Fruit fly (Drosophila melanogaster) whole organism, embryonic: ENCODE results near the gene CG13931.
A peak's percentile ranks its signal among the peaks of the same experiment; 100 is the strongest.

Source experiments
- Blimp-1 ChIP-seq: fragments of 200-800 bp; sonication (Bioruptor generic); optimal IDR thresholded peaks from 3 replicates; lab custom pipeline; 2018; ENCODE audit warnings: missing biosample characterization, missing genetic modification characterization, mild to moderate bottlenecking, moderate library complexity, missing genetic modification reagents
- CG10979 ChIP-seq: fragments of 200-800 bp; sonication (Bioruptor generic); optimal IDR thresholded peaks from 2 replicates; lab custom pipeline; 2018; ENCODE audit warnings: missing biosample characterization, mild to moderate bottlenecking, missing genetic modification characterization, moderate library complexity
- CG11085 ChIP-seq: fragments of 200-800 bp; sonication (Bioruptor generic); IDR thresholded peaks from 2 replicates; pipeline ENCODE4 v1.3.6; 2022; ENCODE audit warnings: missing biosample characterization, missing genetic modification characterization
- CG11696 ChIP-seq: fragments of 200-800 bp; sonication (Bioruptor generic); IDR thresholded peaks from 2 replicates; pipeline ENCODE4 v1.3.6; 2022; ENCODE audit warnings: missing biosample characterization, missing genetic modification characterization
- CG14667 ChIP-seq: fragments of 200-800 bp; sonication (Bioruptor generic); IDR thresholded peaks from 2 replicates; pipeline ENCODE4 v1.3.6; 2022; ENCODE audit warnings: missing biosample characterization, missing genetic modification characterization
- CG14710 ChIP-seq: fragments of 200-800 bp; sonication (Bioruptor generic); optimal IDR thresholded peaks from 3 replicates; lab custom pipeline; 2019; ENCODE audit warnings: missing biosample characterization, mild to moderate bottlenecking, missing genetic modification characterization, moderate library complexity
- CG15514 ChIP-seq: fragments of 200-800 bp; sonication (Bioruptor generic); optimal IDR thresholded peaks from 3 replicates; lab custom pipeline; 2017; ENCODE audit warnings: missing biosample characterization, missing genetic modification characterization, mild to moderate bottlenecking, moderate library complexity, missing genetic modification reagents
- CG17385 ChIP-seq: fragments of 200-800 bp; sonication (Bioruptor generic); optimal IDR thresholded peaks from 3 replicates; lab custom pipeline; 2018; ENCODE audit warnings: missing biosample characterization, mild to moderate bottlenecking, missing genetic modification characterization
- CG17829 ChIP-seq: fragments of 200-800 bp; optimal IDR thresholded peaks from 2 replicates; lab custom pipeline; 2019; ENCODE audit warnings: missing biosample characterization, mild to moderate bottlenecking, missing genetic modification characterization, moderate library complexity
- CG18599 ChIP-seq: fragments of 200-800 bp; sonication (Bioruptor generic); optimal IDR thresholded peaks from 3 replicates; lab custom pipeline; 2017; ENCODE audit warnings: missing biosample characterization, missing genetic modification characterization, mild to moderate bottlenecking, moderate library complexity, missing genetic modification reagents
- CG18619 ChIP-seq: fragments of 200-800 bp; sonication (Bioruptor generic); optimal IDR thresholded peaks from 3 replicates; lab custom pipeline; 2017; ENCODE audit warnings: missing biosample characterization, mild to moderate bottlenecking, missing genetic modification characterization
- CG2116 ChIP-seq: fragments of 200-800 bp; sonication (Bioruptor generic); optimal IDR thresholded peaks from 3 replicates; lab custom pipeline; 2018; ENCODE audit warnings: missing biosample characterization, mild to moderate bottlenecking, missing genetic modification characterization
- CG30431 ChIP-seq: fragments of 200-800 bp; sonication (Bioruptor generic); optimal IDR thresholded peaks from 2 replicates; lab custom pipeline; 2017; ENCODE audit warnings: missing biosample characterization, missing genetic modification characterization
- CG32767 ChIP-seq: fragments of 200-800 bp; sonication (Bioruptor generic); IDR thresholded peaks from 2 replicates; pipeline ENCODE4 v1.3.6; 2022; ENCODE audit warnings: missing biosample characterization, missing genetic modification characterization
- CG4617 ChIP-seq: fragments of 200-800 bp; sonication (Bioruptor generic); optimal IDR thresholded peaks from 3 replicates; lab custom pipeline; 2016; ENCODE audit warnings: missing biosample characterization, missing genetic modification characterization, borderline replicate concordance
- CG4730 ChIP-seq: fragments of 200-800 bp; sonication (Bioruptor generic); IDR thresholded peaks from 2 replicates; pipeline ENCODE4 v1.3.6; 2022; ENCODE audit warnings: missing biosample characterization, missing genetic modification characterization
- CG6654 ChIP-seq: fragments of 200-800 bp; sonication (Bioruptor generic); optimal IDR thresholded peaks from 2 replicates; lab custom pipeline; 2017; ENCODE audit warnings: missing biosample characterization, mild to moderate bottlenecking, missing genetic modification characterization
- CG6765 ChIP-seq: fragments of 200-800 bp; sonication (Bioruptor generic); optimal IDR thresholded peaks from 3 replicates; lab custom pipeline; 2017; ENCODE audit warnings: missing biosample characterization, mild to moderate bottlenecking, missing genetic modification characterization
- CG8765 ChIP-seq: fragments of 200-800 bp; sonication (Bioruptor generic); IDR thresholded peaks from 2 replicates; pipeline ENCODE4 v1.3.6; 2022; ENCODE audit warnings: missing biosample characterization, missing genetic modification characterization
- CG9797 ChIP-seq: fragments of 200-800 bp; sonication (Bioruptor generic); optimal IDR thresholded peaks from 3 replicates; lab custom pipeline; 2018; ENCODE audit warnings: missing biosample characterization, mild to moderate bottlenecking, missing genetic modification characterization
- Camta ChIP-seq: fragments of 200-800 bp; sonication (Bioruptor generic); optimal IDR thresholded peaks from 2 replicates; lab custom pipeline; 2016; ENCODE audit warnings: missing biosample characterization, missing genetic modification characterization
- Drgx ChIP-seq: fragments of 200-800 bp; sonication (Bioruptor generic); IDR thresholded peaks from 2 replicates; pipeline ENCODE4 v1.3.6; 2022; ENCODE audit warnings: missing biosample characterization, missing genetic modification characterization
- ERR ChIP-seq: fragments of 200-800 bp; sonication (Bioruptor generic); optimal IDR thresholded peaks from 2 replicates; lab custom pipeline; 2016; ENCODE audit warnings: missing biosample characterization, missing genetic modification characterization
- Ets97D ChIP-seq: fragments of 200-800 bp; sonication (Bioruptor generic); optimal IDR thresholded peaks from 3 replicates; lab custom pipeline; 2016; ENCODE audit warnings: missing biosample characterization, missing genetic modification characterization
- Fer1 ChIP-seq: fragments of 200-800 bp; sonication (Bioruptor generic); optimal IDR thresholded peaks from 2 replicates; lab custom pipeline; 2017; ENCODE audit warnings: missing biosample characterization, mild to moderate bottlenecking, missing genetic modification characterization
- Fer3 ChIP-seq: fragments of 200-800 bp; sonication (Bioruptor generic); optimal IDR thresholded peaks from 2 replicates; lab custom pipeline; 2018; ENCODE audit warnings: missing biosample characterization, mild to moderate bottlenecking, missing genetic modification characterization, moderate library complexity
- HLH3B ChIP-seq: fragments of 200-800 bp; sonication (Bioruptor generic); IDR thresholded peaks from 2 replicates; pipeline ENCODE4 v1.3.6; 2022; ENCODE audit warnings: missing biosample characterization, missing genetic modification characterization
- Lim3 ChIP-seq: fragments of 200-800 bp; sonication (Bioruptor generic); IDR thresholded peaks from 2 replicates; pipeline ENCODE4 v1.3.6; 2022; ENCODE audit warnings: missing biosample characterization, missing genetic modification characterization
- NC2β ChIP-seq: fragments of 200-800 bp; sonication (Bioruptor generic); optimal IDR thresholded peaks from 2 replicates; lab custom pipeline; 2016; ENCODE audit warnings: missing biosample characterization, missing genetic modification characterization
- Nf-YC ChIP-seq: fragments of 200-800 bp; optimal IDR thresholded peaks from 3 replicates; lab custom pipeline; 2019; ENCODE audit warnings: missing biosample characterization, mild to moderate bottlenecking, missing genetic modification characterization, moderate library complexity
- Oaz ChIP-seq: fragments of 200-800 bp; sonication (Bioruptor generic); IDR thresholded peaks from 2 replicates; pipeline ENCODE4 v1.3.6; 2022; ENCODE audit warnings: missing biosample characterization, missing genetic modification characterization
- Poxn ChIP-seq: fragments of 200-800 bp; sonication (Bioruptor generic); IDR thresholded peaks from 2 replicates; pipeline ENCODE4 v1.3.6; 2022; ENCODE audit warnings: missing biosample characterization, missing genetic modification characterization
- TFAM ChIP-seq: fragments of 200-800 bp; sonication (Bioruptor generic); optimal IDR thresholded peaks from 2 replicates; lab custom pipeline; 2017; ENCODE audit warnings: missing biosample characterization, missing genetic modification characterization, inconsistent platforms
- ap ChIP-seq: fragments of 200-800 bp; sonication (Bioruptor generic); IDR thresholded peaks from 2 replicates; pipeline ENCODE4 v1.3.6; 2022; ENCODE audit warnings: missing biosample characterization, missing genetic modification characterization
- chinmo ChIP-seq: fragments of 200-800 bp; sonication (Bioruptor generic); IDR thresholded peaks from 4 replicates; pipeline ENCODE4 v1.3.6; 2022; ENCODE audit warnings: missing biosample characterization, missing genetic modification characterization; ENCODE audit not compliant: partially characterized antibody
- chm ChIP-seq: fragments of 200-800 bp; sonication (Bioruptor generic); IDR thresholded peaks from 2 replicates; pipeline ENCODE4 v1.3.6; 2022; ENCODE audit warnings: missing biosample characterization, missing genetic modification characterization
- crc ChIP-seq: fragments of 200-800 bp; sonication (Bioruptor generic); optimal IDR thresholded peaks from 2 replicates; lab custom pipeline; 2016; ENCODE audit warnings: missing biosample characterization, missing genetic modification characterization
- dpn ChIP-seq, 2 experiments: fragments of 200-800 bp; sonication (Bioruptor generic); optimal IDR thresholded peaks; 3 replicates each; lab custom pipeline; 2016; ENCODE audit warnings: missing biosample characterization in 2 of 2, missing genetic modification characterization in 2 of 2
- en ChIP-seq: fragments of 200-800 bp; sonication (Bioruptor generic); optimal IDR thresholded peaks from 2 replicates; lab custom pipeline; 2016; ENCODE audit warnings: missing biosample characterization, missing genetic modification characterization
- hth ChIP-seq: fragments of >200 bp; optimal IDR thresholded peaks from 2 replicates; lab custom pipeline; 2017; ENCODE audit warnings: inconsistent platforms
- lilli ChIP-seq: fragments of 200-800 bp; sonication (Bioruptor generic); optimal IDR thresholded peaks from 3 replicates; lab custom pipeline; 2016; ENCODE audit warnings: missing biosample characterization, missing genetic modification characterization
- mld ChIP-seq: fragments of 200-800 bp; sonication (Bioruptor generic); IDR thresholded peaks from 3 replicates; pipeline ENCODE4 v1.3.6; 2022; ENCODE audit warnings: missing biosample characterization, missing genetic modification characterization; ENCODE audit not compliant: partially characterized antibody
- nau ChIP-seq: fragments of 200-800 bp; sonication (Bioruptor generic); optimal IDR thresholded peaks from 3 replicates; lab custom pipeline; 2017; ENCODE audit warnings: missing biosample characterization, mild to moderate bottlenecking, missing genetic modification characterization, missing genetic modification reagents
- pum ChIP-seq: fragments of 200-800 bp; sonication (Bioruptor generic); optimal IDR thresholded peaks from 2 replicates; lab custom pipeline; 2016; ENCODE audit warnings: missing biosample characterization, missing genetic modification characterization
- pzg ChIP-seq: fragments of 200-800 bp; sonication (Bioruptor generic); optimal IDR thresholded peaks from 3 replicates; lab custom pipeline; 2018; ENCODE audit warnings: missing biosample characterization, mild to moderate bottlenecking, missing genetic modification characterization, moderate library complexity
- repo ChIP-seq: fragments of 200-800 bp; sonication (Bioruptor generic); optimal IDR thresholded peaks from 2 replicates; lab custom pipeline; 2016; ENCODE audit warnings: missing biosample characterization, missing genetic modification characterization
- row ChIP-seq: fragments of 200-800 bp; sonication (Bioruptor generic); IDR thresholded peaks from 3 replicates; pipeline ENCODE4 v1.3.6; 2022; ENCODE audit warnings: missing biosample characterization, missing genetic modification characterization
- ssp ChIP-seq: fragments of 200-800 bp; sonication (Bioruptor generic); IDR thresholded peaks from 2 replicates; pipeline ENCODE4 v1.3.6; 2022; ENCODE audit warnings: missing biosample characterization, missing genetic modification characterization
- unpg ChIP-seq: fragments of 200-800 bp; sonication (Bioruptor generic); optimal IDR thresholded peaks from 3 replicates; lab custom pipeline; 2018; ENCODE audit warnings: missing biosample characterization, mild to moderate bottlenecking, missing genetic modification characterization, moderate library complexity

Gene CG13931

dm6 chr3L:1740129-1740975 is 38.1 kb upstream of the CG13931 start (continued):
- TF ChIP-seq row (GFP tag; lab: Robert Waterston, UW) (peak; percentile 86), Ets97D (peak; percentile 19), NC2β (GFP tag; lab: Kevin White, UChicago) (no peak), Oaz (GFP tag; lab: Robert Waterston, UW) (peak; percentile 79), dpn (GFP tag; optimal IDR thresholded peaks at IDR 0.05; lab: Kevin White, UChicago) (peak; percentile 62 to 79), Lim3 (GFP tag; lab: Robert Waterston, UW) (peak; percentile 53; the same call in 1 of the 2 replicates), Fer3 (tag; lab: Kevin White, UChicago) (peak; percentile 66), ap (GFP tag; lab: Robert Waterston, UW) (peak; percentile 79), pum (GFP tag; lab: Kevin White, UChicago) (peak; percentile 19), CG14710 (no peak), CG30431 (GFP tag; lab: Kevin White, UChicago) (peak; percentile 23), CG4617 (no peak), TFAM (GFP tag; lab: Kevin White, UChicago) (no peak), ssp (GFP tag; lab: Robert Waterston, UW) (peak; percentile 61), HLH3B (peak; percentile 50; the same call in 1 of the 2 replicates), CG9797 (no peak), Poxn (GFP tag; lab: Robert Waterston, UW) (peak; percentile 24; the same call in 1 of the 2 replicates), CG18619 (GFP tag; lab: Kevin White, UChicago) (peak; percentile 63), ERR (GFP tag; lab: Kevin White, UChicago) (no peak), mld (GFP tag; lab: Robert Waterston, UW) (no peak), CG2116 (GFP tag; lab: Kevin White, UChicago) (no peak), crc (peak; percentile 60), CG17829 (tag; lab: Kevin White, UChicago) (peak; percentile 18), CG17385 (GFP tag; lab: Kevin White, UChicago) (peak; percentile 58), CG15514 (GFP tag; lab: Kevin White, UChicago) (no peak), CG11085 (peak; percentile 67; the same call in 1 of the 2 replicates), pzg (GFP tag; lab: Kevin White, UChicago) (no peak), CG6765 (GFP tag; lab: Kevin White, UChicago) (no peak), en (GFP tag; lab: Kevin White, UChicago) (peak; percentile 1), Camta (GFP tag; lab: Kevin White, UChicago) (peak; percentile 53), CG11696 (GFP tag; lab: Robert Waterston, UW) (peak; percentile 32; the same call in 1 of the 2 replicates), unpg (GFP tag; lab: Kevin White, UChicago) (peak; percentile 64), Nf-YC (tag; lab: Kevin White, UChicago) (peak; percentile 36), chm (peak; percentile 65; the same call in 1 of the 2 replicates), CG4730 (GFP tag; lab: Robert Waterston, UW) (peak; percentile 75), CG18599 (GFP tag; lab: Kevin White, UChicago) (no peak), chinmo (GFP tag; lab: Robert Waterston, UW) (peak; percentile 83; the same call in 3 of the 4 replicates), repo (GFP tag; lab: Kevin White, UChicago) (no peak), CG8765 (GFP tag; lab: Robert Waterston, UW) (no peak), Fer1 (GFP tag; lab: Kevin White, UChicago) (no peak), CG32767 (peak; percentile 53; the same call in 1 of the 2 replicates), nau (GFP tag; lab: Kevin White, UChicago) (no peak), lilli (GFP tag; lab: Kevin White, UChicago) (peak; percentile 78), CG14667 (GFP tag; lab: Robert Waterston, UW) (peak; percentile 43; the same call in 1 of the 2 replicates), hth (lab: Kevin White, UChicago) (no peak), CG10979 (tag; lab: Kevin White, UChicago) (no peak), Drgx (GFP tag; lab: Robert Waterston, UW) (peak; percentile 52), Blimp-1 (GFP tag; lab: Kevin White, UChicago) (no peak), CG6654 (no peak)
